Fruit fly (Drosophila melanogaster) Kc167 (cell line): Measurements from ENCODE around the gene CG5653.

ENCODE experiments used
- Myc ChIP-seq: fragments of >200 bp; optimal IDR thresholded peaks from 2 replicates; lab custom pipeline; 2017; ENCODE audit warnings: missing external identifiers
- Sin3A ChIP-seq: fragments of >200 bp; optimal IDR thresholded peaks from 2 replicates; lab custom pipeline; 2018; ENCODE audit warnings: missing external identifiers
- h ChIP-seq: fragments of >200 bp; optimal IDR thresholded peaks from 3 replicates; lab custom pipeline; 2018; ENCODE audit warnings: missing external identifiers
- insv ChIP-seq: fragments of >200 bp; optimal IDR thresholded peaks from 3 replicates; lab custom pipeline; 2018; ENCODE audit warnings: missing external identifiers
- psq ChIP-seq: fragments of >200 bp; optimal IDR thresholded peaks from 2 replicates; lab custom pipeline; 2017; ENCODE audit warnings: missing external identifiers
- ttk ChIP-seq: sonication (Bioruptor generic); optimal IDR thresholded peaks from 2 replicates; lab custom pipeline; 2017; ENCODE audit warnings: missing external identifiers

CG5653 gene

DNA sequence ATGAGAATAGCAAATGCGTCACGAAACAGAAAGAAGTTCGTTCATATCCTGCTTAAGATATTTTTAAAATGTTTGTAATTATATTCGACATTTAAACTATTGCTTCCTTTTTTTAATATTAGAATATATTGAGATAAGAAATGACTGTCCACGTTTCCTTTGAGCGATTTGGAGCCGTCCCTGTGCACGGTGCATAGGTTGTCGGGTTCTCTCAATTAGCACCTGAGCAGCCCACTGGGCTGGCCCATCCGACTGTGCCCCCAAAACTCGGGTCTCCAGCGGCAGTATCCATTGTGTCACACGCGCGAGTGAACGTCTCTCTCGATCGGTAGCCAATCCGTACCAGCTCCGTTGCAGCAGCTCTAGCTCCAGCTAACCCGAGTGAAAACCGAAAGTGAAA lies 7.6 kb downstream of the CG5653 start, which contains the start of gene CG13313:
Gene CG13313, plus strand, starts transcription at position 301 of the 400 bp plus-strand sequence.
- TF ChIP-seq Sin3A, result no peak
- no peak for TF ChIP-seq Myc (lab: Kevin White, UChicago)

DNA sequence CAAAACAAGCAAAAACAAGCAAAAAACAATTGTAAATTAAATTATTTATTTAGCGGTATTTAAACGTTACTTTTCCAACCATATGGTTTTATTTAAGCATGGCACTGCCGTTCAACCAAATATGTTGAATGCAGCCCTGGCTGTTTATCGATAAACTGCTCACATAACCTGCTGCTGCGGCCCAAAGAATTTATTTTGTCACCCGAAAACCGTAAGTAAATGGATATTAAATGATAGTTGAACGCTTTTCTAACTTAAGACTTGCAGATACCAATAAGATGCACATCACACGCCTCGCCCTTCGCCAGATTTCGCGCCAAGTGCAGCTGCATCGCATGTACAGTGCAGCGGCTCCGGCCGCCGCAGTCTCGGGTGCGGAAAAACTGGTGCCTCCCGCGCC lies 9.5 kb downstream of the CG5653 start, which contains the start of gene mRpL12:
Gene mRpL12, plus strand, starts transcription at position 123 of the 400 bp plus-strand sequence.
- no peak for TF ChIP-seq Myc (lab: Kevin White, UChicago)
- no peak for TF ChIP-seq Sin3A
- no peak for TF ChIP-seq ttk (lab: Kevin White, UChicago)

DNA sequence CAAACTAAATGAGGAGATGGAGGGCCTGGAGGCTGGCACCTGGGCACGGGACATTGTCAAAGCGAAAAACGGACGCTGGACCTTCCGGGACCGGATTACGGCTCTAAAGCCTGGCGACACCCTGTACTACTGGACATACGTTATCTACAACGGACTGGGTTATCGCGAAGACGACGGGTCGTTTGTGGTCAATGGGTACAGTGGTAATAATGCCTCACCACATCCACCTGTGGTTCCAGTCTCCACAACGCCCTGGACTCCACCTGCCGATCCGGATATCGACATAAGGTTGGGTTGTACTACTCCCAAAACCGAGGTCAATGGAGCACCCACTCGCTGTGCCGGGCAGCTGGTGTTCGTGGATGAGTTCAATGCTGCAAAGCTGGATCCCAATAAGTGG lies 11.0 kb downstream of the CG5653 start:
- TF ChIP-seq insv (lab: Kevin White, UChicago) (no peak), psq (no peak), ttk (lab: Kevin White, UChicago) (no peak), Myc (lab: Kevin White, UChicago) (no peak), Sin3A (no peak), h (lab: Kevin White, UChicago) (no peak)

DNA sequence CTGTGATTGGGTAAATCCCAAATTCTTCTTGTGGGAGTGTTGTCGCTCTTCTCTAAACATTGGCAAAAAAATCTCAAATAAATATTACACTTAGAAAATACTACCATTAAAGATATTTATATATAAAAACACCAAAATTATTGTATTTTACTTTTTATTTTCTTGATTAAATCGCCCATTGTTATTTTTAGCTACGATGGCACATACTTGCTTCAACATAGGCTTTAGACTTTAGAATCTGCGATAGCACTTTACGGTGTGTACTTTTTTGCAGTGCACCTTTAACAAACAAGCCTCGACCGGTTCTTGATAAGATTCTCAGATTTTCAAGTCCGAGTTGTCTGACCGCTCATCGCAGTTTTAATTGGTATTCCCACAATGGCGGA lies 11.5 kb downstream of the CG5653 start, which contains the start of gene GNBP3:
Gene GNBP3, plus strand, starts transcription at position 374 of the 386 bp plus-strand sequence.
- no peak for TF ChIP-seq ttk (lab: Kevin White, UChicago)
- no peak for TF ChIP-seq psq
- TF ChIP-seq Sin3A, result no peak
- no peak for TF ChIP-seq Myc (lab: Kevin White, UChicago)
- TF ChIP-seq h (lab: Kevin White, UChicago), result no peak
- TF ChIP-seq insv (lab: Kevin White, UChicago), result no peak

DNA sequence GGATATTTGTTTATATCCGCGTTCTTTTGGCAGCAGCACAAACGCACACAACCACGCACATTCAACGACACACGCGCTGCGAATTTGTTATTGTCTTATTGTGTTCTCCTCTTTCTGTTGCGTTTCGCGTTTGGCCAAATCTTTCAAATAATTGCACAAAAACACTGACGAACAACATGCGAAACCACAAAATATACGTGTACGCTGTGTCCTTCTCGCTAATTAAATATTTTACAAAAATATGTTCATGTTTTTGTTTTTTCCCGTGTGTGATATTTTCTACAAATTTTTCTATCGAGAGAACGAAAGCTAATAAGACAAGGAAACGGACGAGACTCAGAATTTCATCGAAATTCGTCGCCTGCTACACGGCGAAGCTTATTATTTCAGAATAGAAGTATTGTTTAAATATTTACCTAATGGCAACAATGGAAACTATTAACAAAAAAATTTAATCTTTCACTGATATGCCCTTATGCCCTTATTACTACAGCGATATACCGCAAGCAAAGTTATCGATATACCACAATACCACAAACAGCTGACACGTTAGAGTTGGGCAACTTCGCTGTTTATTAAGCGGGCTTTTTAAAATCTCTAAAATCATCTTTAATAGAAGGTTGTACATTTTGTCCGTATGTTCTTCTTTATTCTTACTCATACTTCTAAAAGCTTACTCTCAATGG lies 12.1 kb downstream of the CG5653 start, which contains the start of the genes CG43783 and orb2:
Gene CG43783, minus strand, starts transcription at position 311 of the 686 bp plus-strand sequence.
Gene orb2, minus strand, starts transcription at position 502 of the 686 bp plus-strand sequence.
- no peak for TF ChIP-seq insv (lab: Kevin White, UChicago)
- TF ChIP-seq h (lab: Kevin White, UChicago), result no peak
- TF ChIP-seq Myc (lab: Kevin White, UChicago), result no peak
- TF ChIP-seq Sin3A, result no peak
- no peak for TF ChIP-seq ttk (lab: Kevin White, UChicago)
- no peak for TF ChIP-seq psq

DNA sequence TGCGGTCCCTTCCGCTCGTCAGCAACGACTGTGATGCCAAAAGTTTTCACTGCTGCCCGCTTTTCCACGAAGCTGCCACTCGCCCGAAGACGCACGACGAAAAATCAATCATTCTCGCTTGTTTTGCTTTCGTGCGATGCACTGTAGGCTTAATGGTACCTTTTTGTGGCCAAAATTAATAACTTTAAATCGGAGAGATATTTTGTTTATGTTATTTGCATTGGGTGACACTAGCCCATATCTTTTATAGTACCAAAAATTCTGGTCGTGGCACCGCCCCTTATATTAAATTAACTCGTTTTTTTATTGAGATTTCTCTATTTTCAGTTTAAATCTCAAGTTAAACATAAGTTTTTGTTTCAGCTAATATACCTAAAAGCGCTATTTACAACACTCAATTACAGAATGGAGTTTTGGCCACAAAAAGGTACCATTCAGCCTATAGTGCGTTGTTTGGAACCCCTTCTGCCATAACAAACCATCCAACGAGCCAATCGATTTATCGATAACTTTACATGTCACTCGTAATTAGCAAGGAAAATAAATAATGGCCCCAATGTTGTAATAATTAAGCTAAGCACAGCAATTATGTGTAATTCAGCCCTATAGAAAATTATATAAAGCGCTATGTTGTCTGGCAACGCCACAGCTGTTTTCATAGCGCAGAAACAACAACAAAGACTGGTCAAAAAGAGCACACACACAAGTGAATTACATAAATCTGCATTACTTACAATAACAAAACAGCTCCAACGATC lies 12.8 kb downstream of the CG5653 start:
- TF ChIP-seq psq (no peak), Myc (lab: Kevin White, UChicago) (no peak), h (lab: Kevin White, UChicago) (no peak), ttk (lab: Kevin White, UChicago) (no peak), insv (lab: Kevin White, UChicago) (no peak), Sin3A (no peak)

DNA sequence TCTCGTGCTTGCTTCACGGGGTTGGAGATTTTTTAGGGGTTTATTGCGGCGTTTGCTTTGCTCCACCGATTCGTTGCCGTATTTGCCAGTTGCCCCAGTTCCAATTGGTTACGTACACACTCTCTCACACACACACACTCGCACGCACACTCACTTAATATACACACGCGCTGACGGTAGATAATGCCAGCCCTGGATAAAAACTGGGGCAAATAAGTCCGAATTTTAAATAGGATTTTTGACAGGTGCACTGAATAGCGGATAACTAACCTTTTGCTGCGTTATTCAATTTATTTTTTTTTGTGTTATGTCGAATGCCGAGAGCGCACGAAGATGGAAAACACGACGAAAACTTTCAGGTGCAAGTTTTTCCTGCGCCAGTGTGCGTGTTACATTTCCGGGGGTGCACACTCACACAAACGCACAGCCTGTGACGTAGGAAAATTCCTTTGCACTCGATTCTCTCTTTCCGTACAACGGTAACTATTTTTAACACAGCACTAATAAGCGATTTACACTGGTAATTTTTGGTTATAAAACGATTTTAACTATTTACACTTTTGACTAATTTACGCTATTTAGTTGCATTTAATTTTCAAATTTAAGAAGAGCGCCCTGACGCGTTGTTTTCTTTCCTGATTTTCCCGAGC lies 13.5 kb downstream of the CG5653 start:
- no peak for TF ChIP-seq insv (lab: Kevin White, UChicago)
- TF ChIP-seq Sin3A, result no peak

DNA sequence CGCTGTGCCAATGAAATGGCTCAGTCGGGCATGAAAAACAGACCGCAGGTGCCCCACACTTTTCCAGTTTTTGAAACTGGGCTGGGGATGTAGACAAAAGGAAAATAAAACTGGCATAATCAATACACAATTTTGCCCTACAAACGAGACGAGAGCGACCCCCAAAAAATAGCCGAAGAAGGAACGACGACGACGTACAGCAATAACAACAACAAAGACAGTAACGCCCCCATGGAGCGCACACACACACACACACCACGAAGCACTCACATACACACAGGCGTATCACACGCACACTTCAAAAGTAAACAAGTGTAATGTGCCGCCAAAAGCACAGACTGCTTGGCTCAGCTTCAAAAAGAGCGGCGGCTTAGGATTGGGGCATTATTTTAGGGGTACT lies 14.7 kb downstream of the CG5653 start:
- TF ChIP-seq ttk (lab: Kevin White, UChicago) (no peak), insv (lab: Kevin White, UChicago) (no peak), Sin3A (no peak), h (lab: Kevin White, UChicago) (no peak), Myc (lab: Kevin White, UChicago) (no peak), psq (no peak)

DNA sequence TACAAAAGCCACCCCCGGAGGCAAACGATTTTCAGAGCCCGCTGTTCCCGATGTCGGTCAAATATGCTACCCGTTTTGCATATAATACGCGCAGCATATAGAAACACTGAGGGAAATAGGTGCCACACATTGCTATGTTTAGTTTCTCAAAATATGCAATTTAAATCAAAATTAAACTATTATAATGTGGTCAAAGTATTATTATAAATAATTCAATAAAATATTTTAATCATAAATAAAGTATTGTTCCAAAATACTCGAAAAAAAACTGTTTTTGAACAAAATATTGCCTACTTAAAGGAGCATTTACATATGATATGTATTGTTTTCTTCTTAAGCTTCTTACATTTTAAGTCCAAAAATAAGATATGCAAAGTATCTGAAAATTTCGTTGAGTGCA lies 15.2 kb downstream of the CG5653 start:
- TF ChIP-seq Myc (lab: Kevin White, UChicago), result no peak

DNA sequence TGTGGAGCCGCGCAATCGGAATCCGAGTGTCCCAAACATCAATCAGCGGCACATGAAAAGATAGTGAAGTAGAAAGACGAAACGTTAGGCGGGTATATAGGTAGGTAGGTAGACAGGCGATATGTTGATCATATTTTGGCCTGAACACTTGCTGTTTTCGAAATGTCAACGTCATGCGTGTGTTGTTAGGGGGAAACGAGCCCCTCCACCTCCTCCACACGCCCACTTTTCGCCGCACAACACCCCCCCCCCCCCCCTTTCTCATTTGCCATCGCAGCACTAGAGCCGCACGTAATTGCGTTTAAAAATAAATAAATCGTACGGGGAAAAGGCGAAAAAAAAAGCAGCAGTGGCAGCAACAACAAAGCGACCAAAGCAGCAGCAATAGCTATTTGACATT lies 16.4 kb downstream of the CG5653 start:
- TF ChIP-seq Sin3A, result no peak
- no peak for TF ChIP-seq psq
- TF ChIP-seq h (lab: Kevin White, UChicago), result no peak

DNA sequence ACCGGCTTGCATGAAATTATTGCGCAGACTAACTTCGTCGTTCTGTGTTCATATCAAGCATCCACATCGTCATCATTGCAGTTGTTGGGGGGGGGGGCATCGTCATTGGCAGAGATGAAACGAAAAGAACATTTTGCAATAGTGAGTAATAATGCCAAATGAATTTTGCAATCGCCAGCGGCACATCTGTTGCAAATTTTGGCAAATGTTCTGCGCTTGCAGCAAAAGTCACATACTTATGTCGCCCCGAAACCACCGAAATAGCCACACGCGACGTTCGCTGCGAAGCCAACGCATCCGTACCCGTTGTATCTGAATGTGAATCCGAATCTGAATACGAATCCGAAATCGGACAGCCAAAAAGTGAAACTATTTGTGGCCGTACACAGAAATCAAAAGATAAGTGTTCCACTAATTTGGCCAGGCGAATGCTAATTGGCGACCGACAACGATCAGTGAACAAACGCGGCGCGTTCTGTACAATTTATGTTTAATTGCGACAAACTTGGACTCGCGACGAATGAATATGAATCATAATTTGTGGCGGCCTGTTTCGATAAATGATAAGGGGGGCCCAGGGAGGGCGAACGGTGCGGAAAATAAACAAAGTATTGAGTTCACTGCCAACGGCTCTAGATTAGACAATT lies 18.2 kb downstream of the CG5653 start:
- no peak for TF ChIP-seq Sin3A
- TF ChIP-seq Myc (lab: Kevin White, UChicago), result no peak
- TF ChIP-seq h (lab: Kevin White, UChicago), result no peak
- no peak for TF ChIP-seq ttk (lab: Kevin White, UChicago)
- no peak for TF ChIP-seq psq
- no peak for TF ChIP-seq insv (lab: Kevin White, UChicago)

DNA sequence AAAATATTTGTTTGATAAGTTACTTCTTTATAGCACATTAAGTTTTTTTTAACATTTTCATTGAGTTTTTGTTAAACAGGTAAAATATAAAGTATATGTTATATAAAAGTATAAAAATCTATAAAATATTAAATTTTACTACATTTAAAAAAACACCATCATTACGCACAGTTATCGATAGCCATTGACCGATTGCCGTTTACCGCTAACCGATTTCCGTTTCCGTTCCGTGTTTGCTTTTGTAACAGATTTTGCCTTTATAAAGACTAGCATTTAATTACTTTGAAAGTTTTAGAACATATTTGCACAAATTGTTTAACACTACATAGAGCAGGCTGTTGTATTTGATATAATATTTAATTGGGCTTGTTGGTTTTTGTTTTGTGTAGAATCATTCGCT lies 26.5 kb downstream of the CG5653 start:
- no peak for TF ChIP-seq ttk (lab: Kevin White, UChicago)
- no peak for TF ChIP-seq psq
- no peak for TF ChIP-seq insv (lab: Kevin White, UChicago)
- TF ChIP-seq h (lab: Kevin White, UChicago), result no peak
- no peak for TF ChIP-seq Myc (lab: Kevin White, UChicago)
- no peak for TF ChIP-seq Sin3A
